Worm (Caenorhabditis elegans): ENCODE results near the gene srw-19.
"Not testable (repeated sequence)": the region's sequence is repeated elsewhere in the genome, so short reads cannot be mapped to it uniquely, and the experiment has no call there.

srw-19 gene

ce11 chrV:15323417-15323816 lies 42.2 kb upstream of the srw-19 start:
- no peak for TF ChIP-seq saeg-2 (GFP tag; IDR thresholded peaks at IDR 0.05)
- TF ChIP-seq cey-2 (tag; optimal IDR thresholded peaks at IDR 0.05; ENCODE audit: borderline replicate concordance, insufficient read depth), result no peak
- no peak for TF ChIP-seq pha-4 (GFP tag; IDR thresholded peaks at IDR 0.05)
- TF ChIP-seq pha-4 (tag; optimal IDR thresholded peaks at IDR 0.05), result no peak
- TF ChIP-seq lin-38 (GFP tag; IDR thresholded peaks at IDR 0.05), result no peak
- no peak for TF ChIP-seq ama-1 (optimal IDR thresholded peaks at IDR 0.05)
- TF ChIP-seq hlh-11 (tag; optimal IDR thresholded peaks at IDR 0.05), result peak; percentile 27
- no peak for TF ChIP-seq dpl-1 (GFP tag; optimal IDR thresholded peaks at IDR 0.05)
- peak; percentile 19 for TF ChIP-seq nhr-6 (tag; optimal IDR thresholded peaks at IDR 0.05)
- TF ChIP-seq zip-11 (GFP tag; IDR thresholded peaks at IDR 0.05), result no peak
- no peak for TF ChIP-seq nhr-111 (GFP tag; optimal IDR thresholded peaks at IDR 0.05)
- TF ChIP-seq dve-1 (tag; optimal IDR thresholded peaks at IDR 0.05; ENCODE audit: insufficient read depth), result peak; percentile 23
- TF ChIP-seq nhr-28 (tag; optimal IDR thresholded peaks at IDR 0.05), result peak; percentile 73
- no peak for TF ChIP-seq unc-39 (tag; optimal IDR thresholded peaks at IDR 0.05)
- TF ChIP-seq daf-16 (GFP tag; optimal IDR thresholded peaks at IDR 0.05), result no peak
- TF ChIP-seq daf-16 (tag; optimal IDR thresholded peaks at IDR 0.05), result peak; percentile 44
- TF ChIP-seq lsy-2 (tag; optimal IDR thresholded peaks at IDR 0.05), result no peak
- no peak for TF ChIP-seq fkh-10 (GFP tag; optimal IDR thresholded peaks at IDR 0.05)
- TF ChIP-seq F10B5.3 (tag; optimal IDR thresholded peaks at IDR 0.05), result no peak
- no peak for TF ChIP-seq ces-1 (GFP tag; optimal IDR thresholded peaks at IDR 0.05)
- TF ChIP-seq lir-3 (tag; optimal IDR thresholded peaks at IDR 0.05), result no peak
- no peak for TF ChIP-seq egl-43 (GFP tag; IDR thresholded peaks at IDR 0.05)
- TF ChIP-seq zag-1 (tag; optimal IDR thresholded peaks at IDR 0.05), result no peak
- TF ChIP-seq F37D6.2 (tag; optimal IDR thresholded peaks at IDR 0.05), result no peak
- no peak for TF ChIP-seq nhr-102 (tag; optimal IDR thresholded peaks at IDR 0.05)
- peak; percentile 74 for TF ChIP-seq pqm-1 (tag; optimal IDR thresholded peaks at IDR 0.05)
- TF ChIP-seq gei-8 (GFP tag; optimal IDR thresholded peaks at IDR 0.05), result no peak
- TF ChIP-seq aly-2 (tag; optimal IDR thresholded peaks at IDR 0.05), result no peak
- no peak for TF ChIP-seq lim-7 (GFP tag; IDR thresholded peaks at IDR 0.05)
- TF ChIP-seq dmd-6 (GFP tag; IDR thresholded peaks at IDR 0.05), result peak; percentile 59

DNA sequence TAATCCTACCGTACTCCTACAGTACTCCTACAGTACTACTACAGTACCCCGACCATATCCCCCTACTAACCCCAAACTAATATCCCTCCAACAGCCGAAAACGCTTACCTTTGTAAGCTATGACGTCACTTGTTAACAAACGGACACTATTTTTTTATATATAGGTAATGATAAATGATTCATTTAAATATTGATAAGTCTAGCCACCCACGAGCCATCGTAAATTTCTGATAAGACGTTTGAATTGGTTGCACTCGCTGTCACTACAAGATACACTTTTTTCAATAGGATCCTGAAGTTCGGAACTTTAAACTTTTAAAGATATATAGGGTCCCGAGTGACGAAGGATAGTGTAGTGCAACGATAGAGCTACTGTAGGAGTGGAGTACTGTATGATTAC lies 41.5 kb upstream of the srw-19 start, which contains the start of gene nhr-247:
Gene nhr-247 (plus strand): TSS at position 330 of the 400 bp plus-strand sequence.
- TF ChIP-seq daf-16 (GFP tag; optimal IDR thresholded peaks at IDR 0.05), result not testable (repeated sequence)
- TF ChIP-seq daf-16 (tag; optimal IDR thresholded peaks at IDR 0.05) (peak; percentile 24), pqm-1 (tag; optimal IDR thresholded peaks at IDR 0.05) (peak; percentile 15), dmd-6 (GFP tag; IDR thresholded peaks at IDR 0.05) (peak; percentile 65), nhr-28 (tag; optimal IDR thresholded peaks at IDR 0.05) (peak; percentile 71)

DNA sequence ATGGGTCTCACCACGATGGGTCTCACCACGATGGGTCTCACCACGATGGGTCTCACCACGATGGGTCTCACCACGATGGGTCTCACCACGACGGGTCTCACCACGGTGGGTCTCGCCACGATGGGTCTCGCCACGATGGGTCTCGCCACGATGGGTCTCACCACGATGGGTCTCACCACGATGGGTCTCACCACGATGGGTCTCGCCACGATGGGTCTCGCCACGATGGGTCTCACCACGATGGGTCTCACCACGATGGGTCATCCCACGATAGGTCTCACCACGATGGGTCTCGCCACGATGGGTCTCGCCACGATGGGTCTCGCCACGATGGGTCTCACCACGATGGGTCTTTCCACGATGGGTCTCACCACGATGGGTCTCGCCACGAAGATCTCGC lies 40.7 kb upstream of the srw-19 start:
- 0 out of 2 replicates have a peak, but pooled peaks have one; percentile 21 for TF ChIP-seq egl-43 (GFP tag; IDR thresholded peaks at IDR 0.05)
- 0 out of 2 replicates have a peak, but pooled peaks have one; percentile 12 for TF ChIP-seq snpc-1.2 (GFP tag; IDR thresholded peaks at IDR 0.05)
- peak; percentile 82 for TF ChIP-seq set-16 (GFP tag; IDR thresholded peaks at IDR 0.05)

DNA sequence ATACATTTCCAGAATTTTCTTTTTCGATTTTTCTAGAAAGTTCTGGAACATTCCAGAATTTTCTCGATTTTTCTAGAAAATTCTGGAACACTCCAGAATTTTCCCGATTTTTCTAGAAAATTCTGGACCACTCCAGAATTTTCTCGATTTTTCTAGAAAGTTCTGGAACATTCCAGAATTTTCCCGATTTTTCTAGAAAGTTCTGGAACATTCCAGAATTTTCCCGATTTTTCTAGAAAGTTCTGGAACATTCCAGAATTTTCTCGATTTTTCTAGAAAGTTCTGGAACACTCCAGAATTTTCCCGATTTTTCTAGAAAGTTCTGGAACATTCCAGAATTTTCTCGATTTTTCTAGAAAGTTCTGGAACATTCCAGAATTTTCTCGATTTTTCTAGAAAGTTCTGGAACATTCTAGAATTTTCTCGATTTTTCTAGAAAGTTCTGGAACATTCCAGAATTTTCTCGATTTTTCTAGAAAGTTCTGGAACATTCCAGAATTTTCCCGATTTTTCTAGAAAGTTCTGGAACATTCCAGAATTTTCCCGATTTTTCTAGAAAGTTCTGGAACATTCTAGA lies 39.7 kb upstream of the srw-19 start:
- TF ChIP-seq lin-1 (GFP tag; IDR thresholded peaks at IDR 0.05) (0 out of 2 replicates have a peak, but pooled peaks have one; percentile 57), egl-43 (GFP tag; IDR thresholded peaks at IDR 0.05) (0 out of 2 replicates have a peak, but pooled peaks have one; percentile 24), Y48G9A.11 (GFP tag; IDR thresholded peaks at IDR 0.05) (0 out of 2 replicates have a peak, but pooled peaks have one; percentile 60), ctbp-1 (GFP tag; IDR thresholded peaks at IDR 0.05) (peak; percentile 57; the same call in 1 of the 2 replicates), madf-5 (GFP tag; IDR thresholded peaks at IDR 0.05) (0 out of 4 replicates have a peak, but pooled peaks of 1 of the 2 experiments have one; percentile 63), Y75B8A.6 (GFP tag; IDR thresholded peaks at IDR 0.05) (0 out of 2 replicates have a peak, but pooled peaks have one; percentile 46), mdt-29 (GFP tag; IDR thresholded peaks at IDR 0.05) (peak; percentile 86), lim-7 (GFP tag; IDR thresholded peaks at IDR 0.05) (peak; percentile 73), pha-4 (GFP tag; IDR thresholded peaks at IDR 0.05) (peak; percentile 74; the same call in 1 of the 2 replicates), snpc-1.2 (GFP tag; IDR thresholded peaks at IDR 0.05) (peak; percentile 59; the same call in 1 of the 2 replicates), vab-7 (GFP tag; IDR thresholded peaks at IDR 0.05) (peak; percentile 51; the same call in 1 of the 2 replicates), arid-1 (GFP tag; conservative IDR thresholded peaks at IDR 0.05) (peak; percentile 76; the same call in 1 of the 2 replicates), Y105C5A.15 (GFP tag; IDR thresholded peaks at IDR 0.05) (0 out of 2 replicates have a peak, but pooled peaks have one; percentile 30)
- not testable (repeated sequence) for TF ChIP-seq pha-4 (tag; optimal IDR thresholded peaks at IDR 0.05)

Data from whole organism, L4 larva.